Fruit fly (Drosophila melanogaster) whole organism, embryonic: ENCODE data around the gene CG14966.

Experiments
- Taf1 ChIP-seq: fragments of 200-800 bp; sonication (Bioruptor generic); IDR thresholded peaks from 2 replicates; pipeline ENCODE4 v1.3.6; 2022; ENCODE audit warnings: missing biosample characterization, missing genetic modification characterization
- YL-1 ChIP-seq: fragments of 200-800 bp; sonication (Bioruptor generic); optimal IDR thresholded peaks from 3 replicates; lab custom pipeline; 2017; ENCODE audit warnings: missing biosample characterization, mild to moderate bottlenecking, missing genetic modification characterization

- TF ChIP-seq YL-1 (no peak), Taf1 (GFP tag; lab: Robert Waterston, UW) (no peak)
Measured at dm6 chr3L:3184104-3184503, 13.3 kb downstream of the CG14966 start, which contains the start of gene CG42494.
